Fruit fly (Drosophila melanogaster) whole organism, embryonic: ENCODE measurements around the gene CG31752.

Experiments used
- CG10366 ChIP-seq: fragments of 200-800 bp; sonication (Bioruptor generic); IDR thresholded peaks from 2 replicates; pipeline ENCODE4 v1.3.6; 2022; ENCODE audit warnings: missing biosample characterization, missing genetic modification characterization
- CG12219 ChIP-seq: fragments of 200-800 bp; sonication (Bioruptor generic); optimal IDR thresholded peaks from 3 replicates; lab custom pipeline; 2018; ENCODE audit warnings: missing biosample characterization, mild to moderate bottlenecking, missing genetic modification characterization
- CG9215 ChIP-seq: fragments of 200-800 bp; sonication (Bioruptor generic); IDR thresholded peaks from 2 replicates; pipeline ENCODE4 v1.3.6; 2022; ENCODE audit warnings: missing biosample characterization, missing genetic modification characterization
- Meics ChIP-seq: fragments of 200-800 bp; sonication (Bioruptor generic); optimal IDR thresholded peaks from 2 replicates; lab custom pipeline; 2017; ENCODE audit warnings: missing biosample characterization, mild to moderate bottlenecking, missing genetic modification characterization
- Sin3A ChIP-seq: fragments of >200 bp; optimal IDR thresholded peaks from 2 replicates; lab custom pipeline; 2018
- bbx ChIP-seq: fragments of 200-800 bp; sonication (Bioruptor generic); IDR thresholded peaks from 2 replicates; pipeline ENCODE4 v1.3.6; 2022; ENCODE audit warnings: missing biosample characterization, missing genetic modification characterization; ENCODE audit not compliant: partially characterized antibody
- dmrt11E ChIP-seq: fragments of 200-800 bp; sonication (Bioruptor generic); optimal IDR thresholded peaks from 3 replicates; lab custom pipeline; 2018; ENCODE audit warnings: missing biosample characterization, mild to moderate bottlenecking, missing genetic modification characterization, moderate library complexity
- exex ChIP-seq: fragments of 200-800 bp; sonication (Bioruptor generic); optimal IDR thresholded peaks from 4 replicates; lab custom pipeline; 2018; ENCODE audit warnings: missing biosample characterization, mild to moderate bottlenecking, missing genetic modification characterization, moderate library complexity
- ro ChIP-seq: fragments of 200-800 bp; sonication (Bioruptor generic); IDR thresholded peaks from 2 replicates; pipeline ENCODE4 v1.3.6; 2022; ENCODE audit warnings: missing biosample characterization, missing genetic modification characterization
- sc ChIP-seq, 3 experiments: fragments of >200 bp in 2 of 3; fragments of 200-800 bp in 1 of 3; sonication (Bioruptor generic) in 1 of 3; optimal IDR thresholded peaks; 2 replicates in 2 of 3; 3 replicates in 1 of 3; lab custom pipeline; 2017; ENCODE audit warnings: mild to moderate bottlenecking in 1 of 3, missing biosample characterization in 1 of 3, missing genetic modification characterization in 1 of 3, missing genetic modification reagents in 1 of 3
- sug ChIP-seq: fragments of 200-800 bp; optimal IDR thresholded peaks from 2 replicates; lab custom pipeline; 2019; ENCODE audit warnings: missing biosample characterization, mild to moderate bottlenecking, missing genetic modification characterization, moderate library complexity

- TF ChIP-seq dmrt11E (tag; lab: Kevin White, UChicago) (no peak), sc (optimal IDR thresholded peaks at IDR 0.05; lab: Kevin White, UChicago) (no peak), sc (GFP tag; optimal IDR thresholded peaks at IDR 0.05; lab: Kevin White, UChicago) (no peak), ro (GFP tag; lab: Robert Waterston, UW) (no peak), bbx (GFP tag; lab: Robert Waterston, UW) (no peak), exex (no peak), CG9215 (no peak), sug (no peak), CG12219 (GFP tag; lab: Kevin White, UChicago) (no peak), Meics (GFP tag; lab: Kevin White, UChicago) (no peak), CG10366 (GFP tag; lab: Robert Waterston, UW) (no peak), Sin3A (lab: Kevin White, UChicago) (no peak)
Observed at dm6 chr2L:18818397-18818796, 22.7 kb downstream of the CG31752 start.
